Worm (Caenorhabditis elegans) whole organism, L2 larva: Measurements from ENCODE around the gene atx-2.

Experiments
- C34F6.9 ChIP-seq: fragments of 150-350 bp; optimal IDR thresholded peaks from 2 replicates; lab custom pipeline; 2014; ENCODE audit warnings: missing biosample characterization, missing genetic modification characterization
- F13H6.1 ChIP-seq: sonication (generic microtip); optimal IDR thresholded peaks from 2 replicates; lab custom pipeline; 2016; ENCODE audit warnings: missing genetic modification characterization, missing compliant biosample characterization
- R02D3.7 ChIP-seq: fragments of 150-350 bp; optimal IDR thresholded peaks from 2 replicates; lab custom pipeline; 2014; ENCODE audit warnings: missing biosample characterization, missing genetic modification characterization
- Y55F3AM.14 ChIP-seq: fragments of 200-800 bp; sonication (Bioruptor generic); optimal IDR thresholded peaks from 2 replicates; lab custom pipeline; 2018; ENCODE audit warnings: mild to moderate bottlenecking, missing genetic modification characterization, missing compliant biosample characterization
- ZK546.5 ChIP-seq: sonication (generic microtip); optimal IDR thresholded peaks from 2 replicates; lab custom pipeline; 2017; ENCODE audit warnings: missing biosample characterization, missing genetic modification characterization
- alr-1 ChIP-seq: fragments of 150-350 bp; optimal IDR thresholded peaks from 2 replicates; lab custom pipeline; 2014; ENCODE audit warnings: missing biosample characterization, missing genetic modification characterization
- aly-2 ChIP-seq: fragments of 150-350 bp; optimal IDR thresholded peaks from 2 replicates; lab custom pipeline; 2014; ENCODE audit warnings: missing biosample characterization, missing genetic modification characterization
- ama-1 ChIP-seq: fragments of 150-350 bp; optimal IDR thresholded peaks from 2 replicates; lab custom pipeline; 2018; ENCODE audit warnings: inconsistent platforms
- blmp-1 ChIP-seq: sonication (generic microtip); optimal IDR thresholded peaks from 2 replicates; lab custom pipeline; 2017; ENCODE audit warnings: missing genetic modification characterization, mild to moderate bottlenecking, missing compliant biosample characterization, antibody characterized with exemption, moderate library complexity; ENCODE audit not compliant: insufficient read depth
- ceh-16 ChIP-seq: fragments of 150-350 bp; optimal IDR thresholded peaks from 2 replicates; lab custom pipeline; 2014; ENCODE audit warnings: missing biosample characterization, missing genetic modification characterization
- ceh-82 ChIP-seq: fragments of 150-350 bp; optimal IDR thresholded peaks from 2 replicates; lab custom pipeline; 2014; ENCODE audit warnings: missing biosample characterization, missing genetic modification characterization
- crh-2 ChIP-seq: sonication (generic microtip); optimal IDR thresholded peaks from 2 replicates; lab custom pipeline; 2017; ENCODE audit warnings: missing biosample characterization, missing genetic modification characterization
- dmd-4 ChIP-seq: sonication (generic microtip); optimal IDR thresholded peaks from 2 replicates; lab custom pipeline; 2017; ENCODE audit warnings: missing biosample characterization, missing genetic modification characterization
- egl-27 ChIP-seq: sonication (generic microtip); optimal IDR thresholded peaks from 3 replicates; lab custom pipeline; 2017; ENCODE audit warnings: missing biosample characterization, missing genetic modification reagents, missing genetic modification characterization
- elt-1 ChIP-seq: fragments of 150-350 bp; optimal IDR thresholded peaks from 2 replicates; lab custom pipeline; 2014; ENCODE audit warnings: missing biosample characterization, missing genetic modification characterization
- elt-3 ChIP-seq: sonication (generic microtip); optimal IDR thresholded peaks from 2 replicates; lab custom pipeline; 2017; ENCODE audit warnings: missing biosample characterization, missing genetic modification characterization
- fos-1 ChIP-seq: fragments of 150-350 bp; optimal IDR thresholded peaks from 2 replicates; lab custom pipeline; 2014; ENCODE audit warnings: missing biosample characterization, missing genetic modification characterization
- gmeb-1 ChIP-seq: fragments of 150-350 bp; optimal IDR thresholded peaks from 2 replicates; lab custom pipeline; 2014; ENCODE audit warnings: missing biosample characterization, missing genetic modification characterization
- lin-11 ChIP-seq: fragments of 150-350 bp; sonication (generic microtip); optimal IDR thresholded peaks from 2 replicates; lab custom pipeline; 2014; ENCODE audit warnings: missing biosample characterization, missing genetic modification characterization, inconsistent platforms, mixed read lengths
- lin-13 ChIP-seq: fragments of 150-350 bp; optimal IDR thresholded peaks from 2 replicates; lab custom pipeline; 2014; ENCODE audit warnings: missing biosample characterization, missing genetic modification reagents, missing genetic modification characterization
- lin-39 ChIP-seq: fragments of 150-350 bp; optimal IDR thresholded peaks from 2 replicates; lab custom pipeline; 2014; ENCODE audit warnings: missing biosample characterization, missing genetic modification reagents, missing genetic modification characterization
- lsy-2 ChIP-seq, 2 experiments: fragments of 150-350 bp in 1 of 2; sonication (generic microtip) in 1 of 2; optimal IDR thresholded peaks; 2 replicates each; lab custom pipeline; 2014 to 2017; ENCODE audit warnings: missing biosample characterization in 2 of 2, missing genetic modification characterization in 2 of 2
- mab-5 ChIP-seq: fragments of 150-350 bp; optimal IDR thresholded peaks from 2 replicates; lab custom pipeline; 2014; ENCODE audit warnings: missing biosample characterization, missing genetic modification characterization
- mbf-1 ChIP-seq: sonication (generic microtip); optimal IDR thresholded peaks from 2 replicates; lab custom pipeline; 2017; ENCODE audit warnings: missing biosample characterization, missing genetic modification characterization
- mdl-1 ChIP-seq, 2 experiments: fragments of 150-350 bp in 1 of 2; sonication (generic microtip) in 1 of 2; optimal IDR thresholded peaks; 2 replicates each; lab custom pipeline; 2017; ENCODE audit warnings: missing biosample characterization in 2 of 2, missing genetic modification characterization in 2 of 2
- nhr-10 ChIP-seq: sonication (generic microtip); optimal IDR thresholded peaks from 2 replicates; lab custom pipeline; 2017; ENCODE audit warnings: missing biosample characterization, missing genetic modification characterization
- nhr-11 ChIP-seq: fragments of 150-350 bp; optimal IDR thresholded peaks from 2 replicates; lab custom pipeline; 2014; ENCODE audit warnings: missing biosample characterization, missing genetic modification characterization
- nhr-12 ChIP-seq: fragments of 150-350 bp; optimal IDR thresholded peaks from 2 replicates; lab custom pipeline; 2014; ENCODE audit warnings: missing biosample characterization, missing genetic modification characterization
- nhr-129 ChIP-seq: fragments of 150-350 bp; optimal IDR thresholded peaks from 2 replicates; lab custom pipeline; 2014; ENCODE audit warnings: missing biosample characterization, missing genetic modification characterization
- nhr-21 ChIP-seq: fragments of 150-350 bp; optimal IDR thresholded peaks from 2 replicates; lab custom pipeline; 2014; ENCODE audit warnings: missing biosample characterization, missing genetic modification characterization
- nhr-23 ChIP-seq: fragments of 150-350 bp; optimal IDR thresholded peaks from 2 replicates; lab custom pipeline; 2014; ENCODE audit warnings: missing biosample characterization, missing genetic modification reagents, missing genetic modification characterization
- nhr-237 ChIP-seq: fragments of 150-350 bp; optimal IDR thresholded peaks from 2 replicates; lab custom pipeline; 2014; ENCODE audit warnings: missing biosample characterization, missing genetic modification characterization
- nhr-25 ChIP-seq: fragments of 150-350 bp; sonication (generic microtip); optimal IDR thresholded peaks from 3 replicates; lab custom pipeline; 2014; ENCODE audit warnings: missing biosample characterization, missing genetic modification characterization
- nhr-6 ChIP-seq: fragments of 150-350 bp; optimal IDR thresholded peaks from 2 replicates; lab custom pipeline; 2014; ENCODE audit warnings: missing biosample characterization, missing genetic modification characterization
- nhr-77 ChIP-seq: fragments of 150-350 bp; optimal IDR thresholded peaks from 2 replicates; lab custom pipeline; 2014; ENCODE audit warnings: missing biosample characterization, missing genetic modification characterization
- peb-1 ChIP-seq: fragments of 150-350 bp; optimal IDR thresholded peaks from 2 replicates; lab custom pipeline; 2014; ENCODE audit warnings: missing biosample characterization, missing genetic modification characterization
- sem-4 ChIP-seq: fragments of 150-350 bp; optimal IDR thresholded peaks from 2 replicates; lab custom pipeline; 2014; ENCODE audit warnings: missing biosample characterization, missing genetic modification reagents, missing genetic modification characterization
- skn-1 ChIP-seq: sonication (generic microtip); optimal IDR thresholded peaks from 2 replicates; lab custom pipeline; 2017; ENCODE audit warnings: missing biosample characterization, missing genetic modification characterization
- sma-3 ChIP-seq: sonication (generic microtip); optimal IDR thresholded peaks from 2 replicates; lab custom pipeline; 2016; ENCODE audit warnings: missing genetic modification reagents, missing genetic modification characterization, missing compliant biosample characterization
- sma-9 ChIP-seq, 2 experiments: fragments of 150-350 bp in 1 of 2; sonication (generic microtip) in 1 of 2; optimal IDR thresholded peaks; 2 replicates each; lab custom pipeline; 2014 to 2016; ENCODE audit warnings: missing genetic modification characterization in 2 of 2, mild to moderate bottlenecking in 1 of 2, missing biosample characterization in 1 of 2, missing compliant biosample characterization in 1 of 2, missing genetic modification reagents in 1 of 2, moderate library complexity in 1 of 2
- snpc-4 ChIP-seq: fragments of 150-350 bp; optimal IDR thresholded peaks from 2 replicates; lab custom pipeline; 2014; ENCODE audit warnings: missing biosample characterization, missing genetic modification characterization
- unc-39 ChIP-seq: fragments of 150-350 bp; optimal IDR thresholded peaks from 2 replicates; lab custom pipeline; 2014; ENCODE audit warnings: missing biosample characterization, missing genetic modification characterization
- unc-55 ChIP-seq: fragments of 150-350 bp; sonication (generic microtip); optimal IDR thresholded peaks from 3 replicates; lab custom pipeline; 2014; ENCODE audit warnings: missing biosample characterization, missing genetic modification reagents, missing genetic modification characterization
- unc-62 ChIP-seq: fragments of 150-350 bp; optimal IDR thresholded peaks from 2 replicates; lab custom pipeline; 2014; ENCODE audit warnings: missing biosample characterization, missing genetic modification reagents, missing genetic modification characterization
- zag-1 ChIP-seq: fragments of 150-350 bp; optimal IDR thresholded peaks from 2 replicates; lab custom pipeline; 2014; ENCODE audit warnings: missing biosample characterization, missing genetic modification characterization
- ztf-1 ChIP-seq: fragments of 200-800 bp; sonication (Bioruptor generic); conservative IDR thresholded peaks from 2 replicates; pipeline ENCODE4 v1.3.6; 2022; ENCODE audit warnings: missing genetic modification characterization, missing compliant biosample characterization
- ztf-11 ChIP-seq: sonication (generic microtip); optimal IDR thresholded peaks from 2 replicates; lab custom pipeline; 2017; ENCODE audit warnings: missing biosample characterization, missing genetic modification characterization
- ztf-4 ChIP-seq: fragments of 150-350 bp; optimal IDR thresholded peaks from 2 replicates; lab custom pipeline; 2014; ENCODE audit warnings: missing biosample characterization, missing genetic modification characterization

atx-2 gene

ce11 chrIII:10505943-10506698, 44.9 kb downstream of the atx-2 start:
- no peak for TF ChIP-seq lin-39
- TF ChIP-seq sem-4 (tag; lab: Kevin White, UChicago) = no peak
- no peak for TF ChIP-seq ama-1 (lab: Kevin White, UChicago)
- TF ChIP-seq ZK546.5 (tag; lab: Kevin White, UChicago) = no peak
- TF ChIP-seq sma-3 (GFP tag; lab: Kevin White, UChicago) = no peak
- TF ChIP-seq gmeb-1 (tag; lab: Kevin White, UChicago) = no peak
- no peak for TF ChIP-seq mdl-1 (tag; optimal IDR thresholded peaks at IDR 0.05; lab: Kevin White, UChicago)
- TF ChIP-seq mbf-1 (tag; lab: Kevin White, UChicago) = no peak
- TF ChIP-seq blmp-1 (tag; lab: Kevin White, UChicago) = no peak
- TF ChIP-seq ztf-1 = no peak
- TF ChIP-seq ceh-16 (tag; lab: Kevin White, UChicago) = no peak
- no peak for TF ChIP-seq zag-1 (tag; lab: Kevin White, UChicago)
- TF ChIP-seq nhr-21 (tag; lab: Kevin White, UChicago) = no peak
- no peak for TF ChIP-seq sma-9 (GFP tag; optimal IDR thresholded peaks at IDR 0.05; lab: Kevin White, UChicago)
- TF ChIP-seq sma-9 (tag; optimal IDR thresholded peaks at IDR 0.05; lab: Kevin White, UChicago) = no peak

DNA sequence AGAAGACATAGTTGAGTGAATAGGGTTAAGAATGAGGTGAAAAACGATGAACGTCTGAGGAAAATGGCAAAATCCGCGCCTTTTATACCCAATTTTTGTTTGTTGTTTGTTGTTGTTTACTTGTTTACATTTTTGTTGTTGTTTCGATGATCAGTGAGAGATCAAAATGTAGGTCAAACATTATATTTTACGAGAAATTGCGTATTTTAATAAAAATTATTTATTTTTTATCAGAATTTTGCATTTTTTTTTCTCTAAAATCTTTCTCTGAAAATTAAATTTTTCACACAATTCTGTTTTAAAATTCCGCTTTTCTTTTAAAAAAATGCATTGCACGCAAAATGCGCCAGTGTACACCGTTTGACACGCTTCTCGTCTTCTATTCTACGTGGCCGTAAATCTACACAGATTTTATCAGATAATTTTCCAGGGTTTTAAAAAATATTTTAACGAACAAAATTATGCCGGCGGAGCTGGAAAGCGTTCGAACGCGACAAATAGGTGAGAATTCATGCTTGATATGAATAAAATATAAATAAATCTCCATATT, 45.6 kb downstream of the atx-2 start, which contains the start of the genes sip-1 and sly-1:
sip-1 (minus strand) TSS at position 103 of the 550 bp plus-strand sequence.
sly-1 (plus strand) TSS at position 360 of the 550 bp plus-strand sequence.
- peak; percentile 82 for TF ChIP-seq nhr-25 (tag; lab: Kevin White, UChicago)
- peak; percentile 49 for TF ChIP-seq nhr-10 (tag; lab: Kevin White, UChicago)
- no peak for TF ChIP-seq ceh-82 (tag; lab: Kevin White, UChicago)
- no peak for TF ChIP-seq ztf-11
- no peak for TF ChIP-seq mbf-1 (tag; lab: Kevin White, UChicago)
- TF ChIP-seq elt-1 = no peak
- TF ChIP-seq ZK546.5 (tag; lab: Kevin White, UChicago) = no peak
- peak; percentile 16 for TF ChIP-seq snpc-4 (tag; lab: Kevin White, UChicago)
- TF ChIP-seq crh-2 = peak; percentile 97
- peak; percentile 44 for TF ChIP-seq egl-27
- TF ChIP-seq nhr-77 (tag; lab: Kevin White, UChicago) = no peak
- TF ChIP-seq nhr-129 = peak; percentile 34
- no peak for TF ChIP-seq elt-3 (tag; lab: Kevin White, UChicago)
- peak; percentile 86 for TF ChIP-seq lin-13 (GFP tag; lab: Kevin White, UChicago)
- TF ChIP-seq mdl-1 (tag; optimal IDR thresholded peaks at IDR 0.05; lab: Kevin White, UChicago) = peak in 1 of 2 experiments; percentile 17
- TF ChIP-seq ceh-16 (tag; lab: Kevin White, UChicago) = no peak
- TF ChIP-seq ama-1 (lab: Kevin White, UChicago) = peak; percentile 36
- TF ChIP-seq mab-5 = peak; percentile 73
- TF ChIP-seq F13H6.1 (tag; lab: Kevin White, UChicago) = peak; percentile 60
- no peak for TF ChIP-seq nhr-237 (tag; lab: Kevin White, UChicago)
- peak; percentile 70 for TF ChIP-seq sma-9 (GFP tag; optimal IDR thresholded peaks at IDR 0.05; lab: Kevin White, UChicago)
- TF ChIP-seq sma-9 (tag; optimal IDR thresholded peaks at IDR 0.05; lab: Kevin White, UChicago) = no peak
- TF ChIP-seq skn-1 = no peak
- no peak for TF ChIP-seq nhr-12 (tag; lab: Kevin White, UChicago)
- TF ChIP-seq sem-4 (tag; lab: Kevin White, UChicago) = peak; percentile 38
- peak; percentile 67 for TF ChIP-seq sma-3 (GFP tag; lab: Kevin White, UChicago)
- no peak for TF ChIP-seq lin-11 (tag; lab: Kevin White, UChicago)
- TF ChIP-seq dmd-4 (tag; lab: Kevin White, UChicago) = no peak
- no peak for TF ChIP-seq ztf-1
- TF ChIP-seq C34F6.9 (tag; lab: Kevin White, UChicago) = peak; percentile 97
- peak; percentile 96 for TF ChIP-seq gmeb-1 (tag; lab: Kevin White, UChicago)
- no peak for TF ChIP-seq aly-2 (tag; lab: Kevin White, UChicago)
- TF ChIP-seq fos-1 (tag; lab: Kevin White, UChicago) = peak; percentile 74
- TF ChIP-seq nhr-11 = no peak
- no peak for TF ChIP-seq peb-1 (tag; lab: Kevin White, UChicago)
- TF ChIP-seq zag-1 (tag; lab: Kevin White, UChicago) = no peak
- TF ChIP-seq blmp-1 (tag; lab: Kevin White, UChicago) = no peak
- peak; percentile 82 to 93 for TF ChIP-seq lsy-2 (tag; optimal IDR thresholded peaks at IDR 0.05; lab: Kevin White, UChicago)
- no peak for TF ChIP-seq nhr-23
- no peak for TF ChIP-seq lin-39
- peak; percentile 91 for TF ChIP-seq unc-55 (GFP tag; lab: Kevin White, UChicago)
- no peak for TF ChIP-seq Y55F3AM.14
- TF ChIP-seq nhr-6 (tag; lab: Kevin White, UChicago) = peak; percentile 58
- no peak for TF ChIP-seq alr-1 (tag; lab: Kevin White, UChicago)
- peak; percentile 70 for TF ChIP-seq R02D3.7 (tag; lab: Kevin White, UChicago)
- no peak for TF ChIP-seq unc-39 (tag; lab: Kevin White, UChicago)
- no peak for TF ChIP-seq unc-62 (GFP tag; lab: Kevin White, UChicago)
- peak; percentile 58 for TF ChIP-seq nhr-21 (tag; lab: Kevin White, UChicago)
- TF ChIP-seq ztf-4 = no peak
- TF ChIP-seq, all 48 proteins: peak for 22
